Fruit fly (Drosophila melanogaster) whole organism, embryonic: ENCODE measurements around the gene betaGlu.
A peak's percentile ranks its signal among the peaks of the same experiment; 100 is the strongest.

Source experiments
- ATbp ChIP-seq: fragments of 200-800 bp; sonication (Bioruptor generic); optimal IDR thresholded peaks from 2 replicates; lab custom pipeline; 2017; ENCODE audit warnings: missing biosample characterization, mild to moderate bottlenecking, missing genetic modification characterization, missing genetic modification reagents
- Atf3 ChIP-seq: fragments of 200-800 bp; sonication (Bioruptor generic); optimal IDR thresholded peaks from 3 replicates; lab custom pipeline; 2016; ENCODE audit warnings: missing biosample characterization, missing genetic modification characterization
- CG12155 ChIP-seq: fragments of 200-800 bp; sonication (Bioruptor generic); optimal IDR thresholded peaks from 3 replicates; lab custom pipeline; 2016; ENCODE audit warnings: missing biosample characterization, missing genetic modification characterization
- CG12219 ChIP-seq: fragments of 200-800 bp; sonication (Bioruptor generic); optimal IDR thresholded peaks from 3 replicates; lab custom pipeline; 2018; ENCODE audit warnings: missing biosample characterization, mild to moderate bottlenecking, missing genetic modification characterization
- CG12299 ChIP-seq: fragments of 200-800 bp; sonication (Bioruptor generic); optimal IDR thresholded peaks from 2 replicates; lab custom pipeline; 2018; ENCODE audit warnings: missing biosample characterization, mild to moderate bottlenecking, missing genetic modification characterization
- CG13287 ChIP-seq: fragments of 200-800 bp; sonication (Bioruptor generic); IDR thresholded peaks from 2 replicates; pipeline ENCODE4 v1.3.6; 2022; ENCODE audit warnings: missing biosample characterization, missing genetic modification characterization; ENCODE audit not compliant: partially characterized antibody
- CG13894 ChIP-seq: fragments of 200-800 bp; sonication (Bioruptor generic); optimal IDR thresholded peaks from 3 replicates; lab custom pipeline; 2018; ENCODE audit warnings: missing biosample characterization, mild to moderate bottlenecking, missing genetic modification characterization, moderate library complexity
- CG15011 ChIP-seq: fragments of 200-800 bp; sonication (Bioruptor generic); optimal IDR thresholded peaks from 3 replicates; lab custom pipeline; 2018; ENCODE audit warnings: missing biosample characterization, mild to moderate bottlenecking, missing genetic modification characterization
- CG15514 ChIP-seq: fragments of 200-800 bp; sonication (Bioruptor generic); optimal IDR thresholded peaks from 3 replicates; lab custom pipeline; 2017; ENCODE audit warnings: missing biosample characterization, missing genetic modification characterization, mild to moderate bottlenecking, moderate library complexity, missing genetic modification reagents
- CG2678 ChIP-seq: fragments of 200-800 bp; sonication (Bioruptor generic); optimal IDR thresholded peaks from 3 replicates; lab custom pipeline; 2019; ENCODE audit warnings: missing biosample characterization, mild to moderate bottlenecking, missing genetic modification characterization, moderate library complexity
- CG2889 ChIP-seq: fragments of 200-800 bp; sonication (Bioruptor generic); IDR thresholded peaks from 3 replicates; pipeline ENCODE4 v1.3.6; 2022; ENCODE audit warnings: missing biosample characterization, missing genetic modification characterization
- CG30403 ChIP-seq: fragments of 200-800 bp; sonication (Bioruptor generic); optimal IDR thresholded peaks from 3 replicates; lab custom pipeline; 2016; ENCODE audit warnings: missing biosample characterization, missing genetic modification characterization
- CG6765 ChIP-seq: fragments of 200-800 bp; sonication (Bioruptor generic); optimal IDR thresholded peaks from 3 replicates; lab custom pipeline; 2017; ENCODE audit warnings: missing biosample characterization, mild to moderate bottlenecking, missing genetic modification characterization
- CG7271 ChIP-seq: fragments of 200-800 bp; sonication (Bioruptor generic); optimal IDR thresholded peaks from 2 replicates; lab custom pipeline; 2018; ENCODE audit warnings: missing biosample characterization, mild to moderate bottlenecking, missing genetic modification characterization, moderate library complexity
- CG7556 ChIP-seq: fragments of 200-800 bp; sonication (Bioruptor generic); optimal IDR thresholded peaks from 2 replicates; lab custom pipeline; 2017; ENCODE audit warnings: missing biosample characterization, mild to moderate bottlenecking, missing genetic modification characterization
- CG9215 ChIP-seq: fragments of 200-800 bp; sonication (Bioruptor generic); IDR thresholded peaks from 2 replicates; pipeline ENCODE4 v1.3.6; 2022; ENCODE audit warnings: missing biosample characterization, missing genetic modification characterization
- CG9437 ChIP-seq: fragments of 200-800 bp; sonication (Bioruptor generic); optimal IDR thresholded peaks from 2 replicates; lab custom pipeline; 2018; ENCODE audit warnings: missing biosample characterization, mild to moderate bottlenecking, missing genetic modification characterization
- Chrac-16 ChIP-seq: fragments of 200-800 bp; sonication (Bioruptor generic); optimal IDR thresholded peaks from 3 replicates; lab custom pipeline; 2016; ENCODE audit warnings: missing biosample characterization, missing genetic modification characterization
- Dad ChIP-seq: fragments of 200-800 bp; sonication (Bioruptor generic); optimal IDR thresholded peaks from 3 replicates; lab custom pipeline; 2016; ENCODE audit warnings: missing biosample characterization, missing genetic modification characterization
- E2f2 ChIP-seq: fragments of 200-800 bp; sonication (Bioruptor generic); IDR thresholded peaks from 2 replicates; pipeline ENCODE4 v1.3.6; 2022; ENCODE audit warnings: missing biosample characterization, missing genetic modification characterization
- HLH4C ChIP-seq: fragments of 200-800 bp; sonication (Bioruptor generic); IDR thresholded peaks from 3 replicates; pipeline ENCODE4 v1.3.6; 2022; ENCODE audit warnings: missing biosample characterization, missing genetic modification characterization; ENCODE audit not compliant: partially characterized antibody
- Hr3 ChIP-seq: fragments of 200-800 bp; sonication (Bioruptor generic); optimal IDR thresholded peaks from 3 replicates; lab custom pipeline; 2016; ENCODE audit warnings: missing biosample characterization, missing genetic modification characterization
- Kr ChIP-seq: fragments of 200-800 bp; sonication (Bioruptor generic); optimal IDR thresholded peaks from 2 replicates; lab custom pipeline; 2017; ENCODE audit warnings: missing biosample characterization, mild to moderate bottlenecking, missing genetic modification characterization
- Meics ChIP-seq: fragments of 200-800 bp; sonication (Bioruptor generic); optimal IDR thresholded peaks from 2 replicates; lab custom pipeline; 2017; ENCODE audit warnings: missing biosample characterization, mild to moderate bottlenecking, missing genetic modification characterization
- Rx ChIP-seq: fragments of 200-800 bp; sonication (Bioruptor generic); IDR thresholded peaks from 2 replicates; pipeline ENCODE4 v1.3.6; 2022; ENCODE audit warnings: missing biosample characterization, missing genetic modification characterization
- Sox100B ChIP-seq: fragments of 200-800 bp; sonication (Bioruptor generic); optimal IDR thresholded peaks from 3 replicates; lab custom pipeline; 2018; ENCODE audit warnings: missing biosample characterization, mild to moderate bottlenecking, missing genetic modification characterization
- Spps ChIP-seq: fragments of 200-800 bp; sonication (Bioruptor generic); optimal IDR thresholded peaks from 2 replicates; lab custom pipeline; 2018; ENCODE audit warnings: missing biosample characterization, mild to moderate bottlenecking, missing genetic modification characterization
- TFAM ChIP-seq: fragments of 200-800 bp; sonication (Bioruptor generic); optimal IDR thresholded peaks from 2 replicates; lab custom pipeline; 2017; ENCODE audit warnings: missing biosample characterization, missing genetic modification characterization, inconsistent platforms
- Usf ChIP-seq: fragments of 200-800 bp; sonication (Bioruptor generic); optimal IDR thresholded peaks from 2 replicates; lab custom pipeline; 2017; ENCODE audit warnings: missing genotype, missing biosample characterization, missing genetic modification characterization
- Xrp1 ChIP-seq: fragments of 200-800 bp; sonication (Bioruptor generic); IDR thresholded peaks from 2 replicates; pipeline ENCODE4 v1.3.6; 2022; ENCODE audit warnings: missing biosample characterization, missing genetic modification characterization
- ato ChIP-seq: fragments of 200-800 bp; sonication (Bioruptor generic); IDR thresholded peaks from 2 replicates; pipeline ENCODE4 v1.3.6; 2022; ENCODE audit warnings: missing biosample characterization, missing genetic modification characterization; ENCODE audit not compliant: partially characterized antibody
- bcd ChIP-seq: fragments of 200-800 bp; sonication (Bioruptor generic); optimal IDR thresholded peaks from 2 replicates; lab custom pipeline; 2017; ENCODE audit warnings: missing biosample characterization, mild to moderate bottlenecking, missing genetic modification characterization
- chm ChIP-seq: fragments of 200-800 bp; sonication (Bioruptor generic); IDR thresholded peaks from 2 replicates; pipeline ENCODE4 v1.3.6; 2022; ENCODE audit warnings: missing biosample characterization, missing genetic modification characterization
- danr ChIP-seq: fragments of 200-800 bp; sonication (Bioruptor generic); IDR thresholded peaks from 2 replicates; pipeline ENCODE4 v1.3.6; 2022; ENCODE audit warnings: missing biosample characterization, missing genetic modification characterization
- disco-r ChIP-seq: fragments of 200-800 bp; sonication (Bioruptor generic); optimal IDR thresholded peaks from 2 replicates; lab custom pipeline; 2016; ENCODE audit warnings: missing biosample characterization, missing genetic modification characterization
- en ChIP-seq: fragments of 200-800 bp; sonication (Bioruptor generic); optimal IDR thresholded peaks from 2 replicates; lab custom pipeline; 2016; ENCODE audit warnings: missing biosample characterization, missing genetic modification characterization
- eyg ChIP-seq: fragments of 200-800 bp; sonication (Bioruptor generic); optimal IDR thresholded peaks from 3 replicates; lab custom pipeline; 2016; ENCODE audit warnings: missing biosample characterization, missing genetic modification characterization
- gce ChIP-seq: fragments of 200-800 bp; sonication (Bioruptor generic); IDR thresholded peaks from 3 replicates; pipeline ENCODE4 v1.3.6; 2022; ENCODE audit warnings: missing biosample characterization, missing genetic modification characterization
- gsb ChIP-seq: fragments of 200-800 bp; sonication (Bioruptor generic); IDR thresholded peaks from 2 replicates; pipeline ENCODE4 v1.3.6; 2022; ENCODE audit warnings: missing biosample characterization, missing genetic modification characterization
- inv ChIP-seq: fragments of 200-800 bp; sonication (Bioruptor generic); IDR thresholded peaks from 2 replicates; pipeline ENCODE4 v1.3.6; 2022; ENCODE audit warnings: missing biosample characterization, missing genetic modification characterization; ENCODE audit not compliant: partially characterized antibody
- lbe ChIP-seq: fragments of 200-800 bp; sonication (Bioruptor generic); optimal IDR thresholded peaks from 2 replicates; lab custom pipeline; 2016; ENCODE audit warnings: missing biosample characterization, mild to moderate bottlenecking, missing genetic modification characterization
- lilli ChIP-seq: fragments of 200-800 bp; sonication (Bioruptor generic); optimal IDR thresholded peaks from 3 replicates; lab custom pipeline; 2016; ENCODE audit warnings: missing biosample characterization, missing genetic modification characterization
- oc ChIP-seq: fragments of 200-800 bp; sonication (Bioruptor generic); optimal IDR thresholded peaks from 2 replicates; lab custom pipeline; 2018; ENCODE audit warnings: missing biosample characterization, mild to moderate bottlenecking, missing genetic modification characterization, moderate library complexity
- pnt ChIP-seq: fragments of 200-800 bp; sonication (Bioruptor generic); optimal IDR thresholded peaks from 3 replicates; lab custom pipeline; 2016; ENCODE audit warnings: missing biosample characterization, missing genetic modification characterization
- rib ChIP-seq: fragments of 200-800 bp; sonication (Bioruptor generic); IDR thresholded peaks from 2 replicates; pipeline ENCODE4 v1.3.6; 2022; ENCODE audit warnings: missing biosample characterization, missing genetic modification characterization
- schlank ChIP-seq: fragments of 200-800 bp; sonication (Bioruptor generic); optimal IDR thresholded peaks from 2 replicates; lab custom pipeline; 2018; ENCODE audit warnings: missing biosample characterization, mild to moderate bottlenecking, missing genetic modification characterization
- sd ChIP-seq: fragments of 200-800 bp; sonication (Bioruptor generic); optimal IDR thresholded peaks from 3 replicates; lab custom pipeline; 2018; ENCODE audit warnings: missing biosample characterization, mild to moderate bottlenecking, missing genetic modification characterization, moderate library complexity
- tx ChIP-seq: fragments of 200-800 bp; sonication (Bioruptor generic); optimal IDR thresholded peaks from 2 replicates; lab custom pipeline; 2016; ENCODE audit warnings: missing biosample characterization, missing genetic modification characterization
- wor ChIP-seq: fragments of 200-800 bp; sonication (Bioruptor generic); IDR thresholded peaks from 2 replicates; pipeline ENCODE4 v1.3.6; 2022; ENCODE audit warnings: missing biosample characterization, missing genetic modification characterization

Gene betaGlu

dm6 chr3R:31776583-31777362, 5.1 kb upstream of the betaGlu start, which contains the start of the genes CG2126 and faf (continued):
- TF ChIP-seq Spps (tag; lab: Kevin White, UChicago) (peak; percentile 25), Kr (GFP tag; lab: Kevin White, UChicago) (no peak), ato (no peak), CG12299 (tag; lab: Kevin White, UChicago) (peak; percentile 70), en (GFP tag; lab: Kevin White, UChicago) (no peak), oc (tag; lab: Kevin White, UChicago) (peak; percentile 58), Rx (GFP tag; lab: Robert Waterston, UW) (peak; percentile 59), CG2678 (peak; percentile 88), CG9215 (peak; percentile 63), TFAM (no peak), CG12219 (GFP tag; lab: Kevin White, UChicago) (peak; percentile 33), gsb (GFP tag; lab: Robert Waterston, UW) (peak; percentile 50; the same call in 1 of the 2 replicates), lbe (GFP tag; lab: Kevin White, UChicago) (peak; percentile 55), Hr3 (peak; percentile 78), CG30403 (peak; percentile 84), wor (GFP tag; lab: Robert Waterston, UW) (peak; percentile 41; the same call in 1 of the 2 replicates), sd (tag; lab: Kevin White, UChicago) (no peak), Xrp1 (GFP tag; lab: Robert Waterston, UW) (peak; percentile 77; the same call in 1 of the 2 replicates), CG15514 (peak; percentile 99), chm (GFP tag; lab: Robert Waterston, UW) (peak; percentile 51; the same call in 1 of the 2 replicates), tx (peak; percentile 16), CG15011 (peak; percentile 59), CG13287 (peak; percentile 61; the same call in 1 of the 2 replicates), Usf (peak; percentile 48), rib (GFP tag; lab: Robert Waterston, UW) (0 out of 2 replicates have a peak, but pooled peaks have one; percentile 36), lilli (peak; percentile 73), gce (GFP tag; lab: Robert Waterston, UW) (no peak), bcd (GFP tag; lab: Kevin White, UChicago) (peak; percentile 77), Chrac-16 (peak; percentile 74), E2f2 (peak; percentile 51), ATbp (GFP tag; lab: Kevin White, UChicago) (no peak), CG6765 (GFP tag; lab: Kevin White, UChicago) (peak; percentile 13), disco-r (no peak), CG7271 (tag; lab: Kevin White, UChicago) (peak; percentile 46), HLH4C (GFP tag; lab: Robert Waterston, UW) (peak; percentile 62; the same call in 2 of the 3 replicates), CG13894 (tag; lab: Kevin White, UChicago) (no peak), Meics (GFP tag; lab: Kevin White, UChicago) (peak; percentile 74), inv (GFP tag; lab: Robert Waterston, UW) (peak; percentile 31; the same call in 1 of the 2 replicates), pnt (GFP tag; lab: Kevin White, UChicago) (peak; percentile 32), CG9437 (GFP tag; lab: Kevin White, UChicago) (peak; percentile 70), eyg (GFP tag; lab: Kevin White, UChicago) (no peak), schlank (tag; lab: Kevin White, UChicago) (peak; percentile 41), CG7556 (GFP tag; lab: Kevin White, UChicago) (peak; percentile 71), Atf3 (GFP tag; lab: Kevin White, UChicago) (peak; percentile 3), CG2889 (GFP tag; lab: Robert Waterston, UW) (peak; percentile 56; the same call in 2 of the 3 replicates), Dad (GFP tag; lab: Kevin White, UChicago) (peak; percentile 5), danr (GFP tag; lab: Robert Waterston, UW) (peak; percentile 61; the same call in 1 of the 2 replicates), Sox100B (GFP tag; lab: Kevin White, UChicago) (peak; percentile 78), CG12155 (GFP tag; lab: Kevin White, UChicago) (peak; percentile 75)
